Fruit fly (Drosophila melanogaster): ENCODE results near the gene Drsl3.

Drsl3 gene

DNA sequence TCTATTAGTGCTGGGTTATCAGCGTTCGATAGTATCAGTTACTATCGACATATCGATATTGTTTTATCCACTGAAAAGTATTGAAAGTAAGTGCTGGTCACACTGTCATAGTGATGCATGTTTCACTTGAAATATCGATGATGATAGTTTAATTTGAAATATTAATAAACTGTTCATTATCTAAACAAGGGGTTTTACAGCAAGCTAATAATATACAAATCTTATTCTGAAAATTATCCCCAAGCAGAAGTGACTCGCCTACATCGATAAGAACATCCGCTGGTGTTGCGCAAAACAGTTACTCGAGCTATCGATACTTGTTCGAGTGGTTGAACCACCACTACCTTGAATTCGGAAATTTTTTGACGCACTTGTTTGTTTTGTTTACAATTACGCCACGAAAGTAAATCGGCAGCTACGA lies 4.4 kb downstream of the Drsl3 start, which contains the start of the genes PIG-C, CG12016 and Dpm2 (continued):
- peak; percentile 23 for TF ChIP-seq CG7987 (GFP tag; optimal IDR thresholded peaks at IDR 0.05)
- peak; percentile 30 for TF ChIP-seq CG9876 (GFP tag; optimal IDR thresholded peaks at IDR 0.05)
- TF ChIP-seq CG9215 (GFP tag; IDR thresholded peaks at IDR 0.05), result no peak; the same call in none of the 2 replicates
- TF ChIP-seq peb (GFP tag; IDR thresholded peaks at IDR 0.05), result no peak
- peak; percentile 49; the same call in 1 of the 2 replicates for TF ChIP-seq CG4730 (GFP tag; IDR thresholded peaks at IDR 0.05)
- TF ChIP-seq CG9727 (GFP tag; optimal IDR thresholded peaks at IDR 0.05), result peak; percentile 50
- TF ChIP-seq CoRest (tag; optimal IDR thresholded peaks at IDR 0.05), result peak; percentile 81
- peak; percentile 76 for TF ChIP-seq Xbp1 (GFP tag; optimal IDR thresholded peaks at IDR 0.05)
- no peak for TF ChIP-seq CG6813 (GFP tag; optimal IDR thresholded peaks at IDR 0.05)
- peak; percentile 63 for TF ChIP-seq CG1647 (GFP tag; optimal IDR thresholded peaks at IDR 0.05)
- 0 out of 2 replicates have a peak, but pooled peaks have one; percentile 26 for TF ChIP-seq Rx (GFP tag; IDR thresholded peaks at IDR 0.05)
- TF ChIP-seq ranshi (GFP tag; IDR thresholded peaks at IDR 0.05), result 0 out of 2 replicates have a peak, but pooled peaks have one; percentile 58
- TF ChIP-seq CG18011 (GFP tag; optimal IDR thresholded peaks at IDR 0.05), result peak; percentile 30
- peak; percentile 64 for TF ChIP-seq CG18599 (GFP tag; optimal IDR thresholded peaks at IDR 0.05)
- TF ChIP-seq CG10959 (GFP tag; IDR thresholded peaks at IDR 0.05), result 0 out of 2 replicates have a peak, but pooled peaks have one; percentile 23
- peak; percentile 98 for TF ChIP-seq Scr (GFP tag; IDR thresholded peaks at IDR 0.05; ENCODE audit: partially characterized antibody)
- 0 out of 2 replicates have a peak, but pooled peaks have one; percentile 45 for TF ChIP-seq E2f1 (GFP tag; IDR thresholded peaks at IDR 0.05)
- TF ChIP-seq da (GFP tag; optimal IDR thresholded peaks at IDR 0.05), result peak; percentile 31
- TF ChIP-seq repo (GFP tag; optimal IDR thresholded peaks at IDR 0.05), result peak; percentile 52
- peak; percentile 80 for TF ChIP-seq ewg (GFP tag; optimal IDR thresholded peaks at IDR 0.05)
- peak; percentile 78 for TF ChIP-seq mam (GFP tag; optimal IDR thresholded peaks at IDR 0.05)
- TF ChIP-seq CG17912 (GFP tag; optimal IDR thresholded peaks at IDR 0.05), result no peak
- TF ChIP-seq CG12236 (GFP tag; optimal IDR thresholded peaks at IDR 0.05), result no peak
- peak; percentile 31 for TF ChIP-seq CG16815 (GFP tag; optimal IDR thresholded peaks at IDR 0.05)
- TF ChIP-seq Ssrp (tag; optimal IDR thresholded peaks at IDR 0.05), result peak; percentile 64
- peak; percentile 62 for TF ChIP-seq CG30020 (tag; optimal IDR thresholded peaks at IDR 0.05)
- TF ChIP-seq D19B (GFP tag; optimal IDR thresholded peaks at IDR 0.05), result no peak
- TF ChIP-seq Nf-YB (GFP tag; optimal IDR thresholded peaks at IDR 0.05), result no peak
- no peak for TF ChIP-seq pan (optimal IDR thresholded peaks at IDR 0.05)
- TF ChIP-seq pan (GFP tag; optimal IDR thresholded peaks at IDR 0.05 in 1 of 2, IDR thresholded peaks at IDR 0.05 in 1 of 2), result peak in 1 of 2 experiments; percentile 54
- peak; percentile 80 for TF ChIP-seq phol (tag; optimal IDR thresholded peaks at IDR 0.05)
- TF ChIP-seq Hey (tag; optimal IDR thresholded peaks at IDR 0.05), result no peak
- peak; percentile 20 for TF ChIP-seq tup (GFP tag; optimal IDR thresholded peaks at IDR 0.05)
- TF ChIP-seq E2f2 (GFP tag; IDR thresholded peaks at IDR 0.05), result peak; percentile 56
- peak; percentile 81 for TF ChIP-seq sug (tag; optimal IDR thresholded peaks at IDR 0.05)
- TF ChIP-seq fd96Cb (tag; optimal IDR thresholded peaks at IDR 0.05), result peak; percentile 45
- TF ChIP-seq CG8281 (tag; optimal IDR thresholded peaks at IDR 0.05), result peak; percentile 32
- peak; percentile 67; the same call in 1 of the 2 replicates for TF ChIP-seq CG6272 (GFP tag; IDR thresholded peaks at IDR 0.05)
- TF ChIP-seq Ets65A (GFP tag), result peak; percentile 96
- peak; percentile 84 for TF ChIP-seq CG12391 (tag; optimal IDR thresholded peaks at IDR 0.05)
- TF ChIP-seq CG7357 (GFP tag; IDR thresholded peaks at IDR 0.05), result peak; percentile 54; the same call in 1 of the 3 replicates
- TF ChIP-seq CG2202 (tag; optimal IDR thresholded peaks at IDR 0.05), result peak; percentile 31
- peak; percentile 60 for TF ChIP-seq zen (tag; optimal IDR thresholded peaks at IDR 0.05)
- no peak for TF ChIP-seq CG11723 (GFP tag; optimal IDR thresholded peaks at IDR 0.05)
- TF ChIP-seq CG2889 (GFP tag; IDR thresholded peaks at IDR 0.05), result 0 out of 3 replicates have a peak, but pooled peaks have one; percentile 38
- TF ChIP-seq Sry-δ (GFP tag; optimal IDR thresholded peaks at IDR 0.05), result peak; percentile 99
- TF ChIP-seq vfl (GFP tag; optimal IDR thresholded peaks at IDR 0.05), result peak; percentile 55
- TF ChIP-seq klu (GFP tag; IDR thresholded peaks at IDR 0.05), result peak; percentile 54; the same call in 1 of the 2 replicates
- peak; percentile 50; the same call in 1 of the 2 replicates for TF ChIP-seq CG14441 (GFP tag; IDR thresholded peaks at IDR 0.05)
- peak; percentile 26 for TF ChIP-seq NK7.1 (GFP tag; optimal IDR thresholded peaks at IDR 0.05)
